Worm (Caenorhabditis elegans): Measurements from ENCODE around the gene Y53G8AR.8.

- TF ChIP-seq F13C5.2 (tag; optimal IDR thresholded peaks at IDR 0.05), result no peak
- no peak for TF ChIP-seq ama-1 (optimal IDR thresholded peaks at IDR 0.05)
- TF ChIP-seq flt-1 (GFP tag; IDR thresholded peaks at IDR 0.05), result no peak
- no peak for TF ChIP-seq ets-7 (tag; optimal IDR thresholded peaks at IDR 0.05)
- TF ChIP-seq sea-1 (GFP tag; conservative IDR thresholded peaks at IDR 0.05), result no peak
- TF ChIP-seq hmg-4 (GFP tag; optimal IDR thresholded peaks at IDR 0.05), result no peak
- TF ChIP-seq hmbx-1 (tag; optimal IDR thresholded peaks at IDR 0.05), result no peak
- TF ChIP-seq scrt-1 (GFP tag; IDR thresholded peaks at IDR 0.05), result no peak
- no peak for TF ChIP-seq tbx-11 (GFP tag; IDR thresholded peaks at IDR 0.05)
- TF ChIP-seq pes-1 (GFP tag; IDR thresholded peaks at IDR 0.05), result no peak
- TF ChIP-seq tra-4 (tag; optimal IDR thresholded peaks at IDR 0.05), result no peak
- no peak for TF ChIP-seq B0310.2 (tag; optimal IDR thresholded peaks at IDR 0.05)
- TF ChIP-seq ceh-13 (GFP tag; optimal IDR thresholded peaks at IDR 0.05), result no peak
Observed at ce11 chrIII:3306322-3306721, 12.2 kb upstream of the Y53G8AR.8 start.

Data from whole organism, early embryonic.